Worm (Caenorhabditis elegans) whole organism, L1 larva: ENCODE data around the gene hsp-12.6.

Experiments
- C16A3.4 ChIP-seq: fragments of 150-350 bp; optimal IDR thresholded peaks from 2 replicates; lab custom pipeline; 2014; ENCODE audit warnings: missing biosample characterization, missing genetic modification characterization
- ceh-82 ChIP-seq, 3 experiments: fragments of 150-350 bp in 1 of 3; sonication (generic microtip) in 2 of 3; optimal IDR thresholded peaks; 2 replicates each; lab custom pipeline; 2014 to 2017; ENCODE audit warnings: missing biosample characterization in 3 of 3, missing genetic modification characterization in 3 of 3
- lsy-2 ChIP-seq, 2 experiments: fragments of 150-350 bp; optimal IDR thresholded peaks; 2 replicates each; lab custom pipeline; 2014; ENCODE audit warnings: missing biosample characterization in 2 of 2, missing genetic modification characterization in 2 of 2
- nhr-28 ChIP-seq: fragments of 150-350 bp; optimal IDR thresholded peaks from 2 replicates; lab custom pipeline; 2014; ENCODE audit warnings: missing biosample characterization, missing genetic modification characterization
- nhr-84 ChIP-seq: sonication (generic microtip); optimal IDR thresholded peaks from 2 replicates; lab custom pipeline; 2017; ENCODE audit warnings: missing biosample characterization, missing genetic modification characterization
- rnt-1 ChIP-seq: sonication (generic microtip); optimal IDR thresholded peaks from 2 replicates; lab custom pipeline; 2016; ENCODE audit warnings: mild to moderate bottlenecking, missing genetic modification characterization, moderate library complexity, missing compliant biosample characterization
- unc-62 ChIP-seq: fragments of 150-350 bp; optimal IDR thresholded peaks from 2 replicates; lab custom pipeline; 2014; ENCODE audit warnings: missing biosample characterization, missing genetic modification reagents, missing genetic modification characterization
- unc-86 ChIP-seq: sonication (generic microtip); optimal IDR thresholded peaks from 2 replicates; lab custom pipeline; 2016; ENCODE audit warnings: missing genetic modification characterization, missing compliant biosample characterization
- ztf-11 ChIP-seq, 2 experiments: sonication (generic microtip); optimal IDR thresholded peaks; 2 replicates each; lab custom pipeline; 2016 to 2017; ENCODE audit warnings: missing genetic modification characterization in 2 of 2, missing biosample characterization in 1 of 2, missing compliant biosample characterization in 1 of 2

DNA sequence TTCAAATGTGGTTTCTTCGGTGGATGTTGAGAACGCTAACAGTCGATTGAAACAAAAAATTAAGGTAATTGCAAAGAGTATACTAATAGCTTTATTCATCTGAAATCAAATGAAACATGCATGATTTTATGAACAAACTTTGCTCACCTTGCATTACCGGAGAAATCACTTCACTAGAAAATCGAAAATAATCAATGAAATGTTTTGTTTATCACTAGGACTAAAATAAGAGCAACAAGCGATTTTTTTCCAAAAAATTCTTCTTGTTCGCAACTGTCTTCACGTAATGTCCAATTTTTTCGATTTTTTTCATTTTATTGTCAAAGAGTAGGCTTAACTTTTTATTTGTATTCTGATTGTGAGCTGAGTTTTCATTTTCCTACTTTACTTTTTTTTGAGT lies 24.6 kb downstream of the hsp-12.6 start, which contains the start of gene F56D5.9:
- TF ChIP-seq nhr-28 (tag; lab: Kevin White, UChicago) (no peak), lsy-2 (tag; optimal IDR thresholded peaks at IDR 0.05; lab: Kevin White, UChicago) (no peak), C16A3.4 (tag; lab: Kevin White, UChicago) (no peak), rnt-1 (tag; lab: Kevin White, UChicago) (no peak), ztf-11 (tag; optimal IDR thresholded peaks at IDR 0.05; lab: Kevin White, UChicago) (no peak), unc-62 (GFP tag; lab: Kevin White, UChicago) (no peak), nhr-84 (tag; lab: Kevin White, UChicago) (no peak), ceh-82 (tag; optimal IDR thresholded peaks at IDR 0.05; lab: Kevin White, UChicago) (no peak), unc-86 (tag; lab: Kevin White, UChicago) (no peak)
